Fruit fly (Drosophila melanogaster) whole organism, embryonic: ENCODE measurements around the gene Glys.
A peak's percentile ranks its signal among the peaks of the same experiment; 100 is the strongest.

Source experiments
- CG11695 ChIP-seq: fragments of 200-800 bp; sonication (Bioruptor generic); IDR thresholded peaks from 3 replicates; pipeline ENCODE4 v1.3.6; 2022; ENCODE audit warnings: missing biosample characterization, missing genetic modification characterization
- CG12155 ChIP-seq: fragments of 200-800 bp; sonication (Bioruptor generic); optimal IDR thresholded peaks from 3 replicates; lab custom pipeline; 2016; ENCODE audit warnings: missing biosample characterization, missing genetic modification characterization
- CG12391 ChIP-seq: fragments of 200-800 bp; sonication (Bioruptor generic); optimal IDR thresholded peaks from 3 replicates; lab custom pipeline; 2018; ENCODE audit warnings: missing biosample characterization, mild to moderate bottlenecking, missing genetic modification characterization, moderate library complexity
- CG12659 ChIP-seq: fragments of 200-800 bp; sonication (Bioruptor generic); optimal IDR thresholded peaks from 3 replicates; lab custom pipeline; 2017; ENCODE audit warnings: mild to moderate bottlenecking, missing biosample characterization, missing genetic modification reagents, missing genetic modification characterization
- CG13894 ChIP-seq: fragments of 200-800 bp; sonication (Bioruptor generic); optimal IDR thresholded peaks from 3 replicates; lab custom pipeline; 2018; ENCODE audit warnings: missing biosample characterization, mild to moderate bottlenecking, missing genetic modification characterization, moderate library complexity
- CG17359 ChIP-seq: fragments of 200-800 bp; sonication (Bioruptor generic); optimal IDR thresholded peaks from 3 replicates; lab custom pipeline; 2018; ENCODE audit warnings: missing biosample characterization, mild to moderate bottlenecking, missing genetic modification characterization, moderate library complexity
- CG17361 ChIP-seq: fragments of 200-800 bp; sonication (Bioruptor generic); IDR thresholded peaks from 3 replicates; pipeline ENCODE4 v1.3.6; 2022; ENCODE audit warnings: missing biosample characterization, missing genetic modification characterization
- CG42726 ChIP-seq: fragments of 200-800 bp; sonication (Bioruptor generic); IDR thresholded peaks from 2 replicates; pipeline ENCODE4 v1.3.6; 2022; ENCODE audit warnings: missing biosample characterization, missing genetic modification characterization; ENCODE audit not compliant: partially characterized antibody
- CG4707 ChIP-seq: fragments of 200-800 bp; sonication (Bioruptor generic); optimal IDR thresholded peaks from 2 replicates; lab custom pipeline; 2018; ENCODE audit warnings: missing biosample characterization, mild to moderate bottlenecking, missing genetic modification characterization, moderate library complexity
- CG4854 ChIP-seq: fragments of 200-800 bp; sonication (Bioruptor generic); optimal IDR thresholded peaks from 2 replicates; lab custom pipeline; 2016; ENCODE audit warnings: missing biosample characterization, missing genetic modification characterization, inconsistent platforms
- CG6272 ChIP-seq: fragments of 200-800 bp; sonication (Bioruptor generic); IDR thresholded peaks from 2 replicates; pipeline ENCODE4 v1.3.6; 2022; ENCODE audit warnings: missing biosample characterization, missing genetic modification characterization
- CG7987 ChIP-seq: fragments of 200-800 bp; sonication (Bioruptor generic); optimal IDR thresholded peaks from 2 replicates; lab custom pipeline; 2018; ENCODE audit warnings: missing biosample characterization, mild to moderate bottlenecking, missing genetic modification characterization, moderate library complexity
- CG8089 ChIP-seq: fragments of 200-800 bp; sonication (Bioruptor generic); optimal IDR thresholded peaks from 3 replicates; lab custom pipeline; 2016; ENCODE audit warnings: missing biosample characterization, missing genetic modification characterization
- CG8924 ChIP-seq: fragments of 200-800 bp; optimal IDR thresholded peaks from 3 replicates; lab custom pipeline; 2019; ENCODE audit warnings: missing biosample characterization, mild to moderate bottlenecking, missing genetic modification characterization, moderate library complexity
- D ChIP-seq, 2 experiments: fragments of 200-800 bp in 1 of 2; fragments of >200 bp in 1 of 2; sonication (Bioruptor generic) in 1 of 2; optimal IDR thresholded peaks; 2 replicates in 1 of 2; 3 replicates in 1 of 2; lab custom pipeline; 2017; ENCODE audit warnings: mild to moderate bottlenecking in 1 of 2, missing biosample characterization in 1 of 2, missing genetic modification characterization in 1 of 2, missing genetic modification reagents in 1 of 2
- D19A ChIP-seq: fragments of 200-800 bp; optimal IDR thresholded peaks from 3 replicates; lab custom pipeline; 2019; ENCODE audit warnings: missing biosample characterization, mild to moderate bottlenecking, missing genetic modification characterization, moderate library complexity
- Deaf1 ChIP-seq: fragments of 200-800 bp; optimal IDR thresholded peaks from 3 replicates; lab custom pipeline; 2019; ENCODE audit warnings: missing biosample characterization, mild to moderate bottlenecking, missing genetic modification characterization, moderate library complexity
- Dek ChIP-seq: fragments of 200-800 bp; sonication (Bioruptor generic); optimal IDR thresholded peaks from 3 replicates; lab custom pipeline; 2019; ENCODE audit warnings: missing biosample characterization, mild to moderate bottlenecking, missing genetic modification characterization, moderate library complexity
- Dp ChIP-seq: fragments of 200-800 bp; sonication (Bioruptor generic); optimal IDR thresholded peaks from 2 replicates; lab custom pipeline; 2018; ENCODE audit warnings: missing biosample characterization, mild to moderate bottlenecking, missing genetic modification characterization, moderate library complexity
- Fer1 ChIP-seq: fragments of 200-800 bp; sonication (Bioruptor generic); optimal IDR thresholded peaks from 2 replicates; lab custom pipeline; 2017; ENCODE audit warnings: missing biosample characterization, mild to moderate bottlenecking, missing genetic modification characterization
- HLH3B ChIP-seq: fragments of 200-800 bp; sonication (Bioruptor generic); IDR thresholded peaks from 2 replicates; pipeline ENCODE4 v1.3.6; 2022; ENCODE audit warnings: missing biosample characterization, missing genetic modification characterization
- Hr39 ChIP-seq: fragments of >200 bp; optimal IDR thresholded peaks from 2 replicates; lab custom pipeline; 2017
- Lhr ChIP-seq: fragments of 200-800 bp; sonication (Bioruptor generic); optimal IDR thresholded peaks from 3 replicates; lab custom pipeline; 2017; ENCODE audit warnings: mild to moderate bottlenecking, missing biosample characterization, missing genetic modification reagents, missing genetic modification characterization
- MESR4 ChIP-seq: fragments of 200-800 bp; sonication (Bioruptor generic); optimal IDR thresholded peaks from 2 replicates; lab custom pipeline; 2018; ENCODE audit warnings: missing biosample characterization, mild to moderate bottlenecking, missing genetic modification characterization, moderate library complexity
- Tbp ChIP-seq: fragments of >200 bp; optimal IDR thresholded peaks from 2 replicates; lab custom pipeline; 2018; ENCODE audit warnings: missing biosample characterization, missing genetic modification characterization
- ab ChIP-seq: fragments of 200-800 bp; sonication (Bioruptor generic); optimal IDR thresholded peaks from 2 replicates; lab custom pipeline; 2016; ENCODE audit warnings: missing biosample characterization, missing genetic modification characterization
- abd-A ChIP-seq: fragments of 200-800 bp; sonication (Bioruptor generic); optimal IDR thresholded peaks from 3 replicates; lab custom pipeline; 2019; ENCODE audit warnings: missing biosample characterization, mild to moderate bottlenecking, missing genetic modification characterization, moderate library complexity
- ash1 ChIP-seq: fragments of 200-800 bp; sonication (Bioruptor generic); optimal IDR thresholded peaks from 2 replicates; lab custom pipeline; 2018; ENCODE audit warnings: missing biosample characterization, mild to moderate bottlenecking, missing genetic modification characterization
- az2 ChIP-seq: fragments of 200-800 bp; sonication (Bioruptor generic); optimal IDR thresholded peaks from 3 replicates; lab custom pipeline; 2016; ENCODE audit warnings: missing biosample characterization, missing genetic modification characterization
- bigmax ChIP-seq: fragments of 200-800 bp; sonication (Bioruptor generic); optimal IDR thresholded peaks from 2 replicates; lab custom pipeline; 2018; ENCODE audit warnings: missing biosample characterization, mild to moderate bottlenecking, missing genetic modification characterization
- cad ChIP-seq: fragments of >200 bp; optimal IDR thresholded peaks from 2 replicates; lab custom pipeline; 2017; ENCODE audit warnings: missing biosample characterization, missing genetic modification characterization
- corto ChIP-seq: fragments of 200-800 bp; sonication (Bioruptor generic); optimal IDR thresholded peaks from 2 replicates; lab custom pipeline; 2016; ENCODE audit warnings: missing biosample characterization, mild to moderate bottlenecking, missing genetic modification characterization, moderate library complexity
- crc ChIP-seq: fragments of 200-800 bp; sonication (Bioruptor generic); optimal IDR thresholded peaks from 2 replicates; lab custom pipeline; 2016; ENCODE audit warnings: missing biosample characterization, missing genetic modification characterization
- crp ChIP-seq, 2 experiments: fragments of 200-800 bp; sonication (Bioruptor generic); optimal IDR thresholded peaks; 2 replicates in 1 of 2; 3 replicates in 1 of 2; lab custom pipeline; 2017; ENCODE audit warnings: missing biosample characterization in 2 of 2, missing genetic modification characterization in 2 of 2, mild to moderate bottlenecking in 1 of 2, moderate library complexity in 1 of 2
- exex ChIP-seq: fragments of 200-800 bp; sonication (Bioruptor generic); optimal IDR thresholded peaks from 4 replicates; lab custom pipeline; 2018; ENCODE audit warnings: missing biosample characterization, mild to moderate bottlenecking, missing genetic modification characterization, moderate library complexity
- fd3F ChIP-seq: fragments of 200-800 bp; sonication (Bioruptor generic); optimal IDR thresholded peaks from 2 replicates; lab custom pipeline; 2018; ENCODE audit warnings: missing biosample characterization, mild to moderate bottlenecking, missing genetic modification characterization, moderate library complexity
- gfzf ChIP-seq: fragments of 200-800 bp; sonication (Bioruptor generic); optimal IDR thresholded peaks from 2 replicates; lab custom pipeline; 2016; ENCODE audit warnings: missing biosample characterization, mild to moderate bottlenecking, missing genetic modification characterization, moderate library complexity
- gsb-n ChIP-seq: fragments of 200-800 bp; sonication (Bioruptor generic); optimal IDR thresholded peaks from 3 replicates; lab custom pipeline; 2018; ENCODE audit warnings: missing biosample characterization, mild to moderate bottlenecking, missing genetic modification characterization
- ham ChIP-seq: fragments of 200-800 bp; sonication (Bioruptor generic); IDR thresholded peaks from 2 replicates; pipeline ENCODE4 v1.3.6; 2022; ENCODE audit warnings: missing biosample characterization, missing genetic modification characterization
- lab ChIP-seq: fragments of 200-800 bp; sonication (Bioruptor generic); optimal IDR thresholded peaks from 3 replicates; lab custom pipeline; 2017; ENCODE audit warnings: missing biosample characterization, missing genetic modification characterization, mild to moderate bottlenecking, moderate library complexity, missing genetic modification reagents
- nau ChIP-seq: fragments of 200-800 bp; sonication (Bioruptor generic); optimal IDR thresholded peaks from 3 replicates; lab custom pipeline; 2017; ENCODE audit warnings: missing biosample characterization, mild to moderate bottlenecking, missing genetic modification characterization, missing genetic modification reagents
- ro ChIP-seq: fragments of 200-800 bp; sonication (Bioruptor generic); IDR thresholded peaks from 2 replicates; pipeline ENCODE4 v1.3.6; 2022; ENCODE audit warnings: missing biosample characterization, missing genetic modification characterization
- row ChIP-seq: fragments of 200-800 bp; sonication (Bioruptor generic); IDR thresholded peaks from 3 replicates; pipeline ENCODE4 v1.3.6; 2022; ENCODE audit warnings: missing biosample characterization, missing genetic modification characterization
- salm ChIP-seq: fragments of 200-800 bp; sonication (Bioruptor generic); optimal IDR thresholded peaks from 2 replicates; lab custom pipeline; 2018; ENCODE audit warnings: missing biosample characterization, mild to moderate bottlenecking, missing genetic modification characterization
- trem ChIP-seq: fragments of 200-800 bp; optimal IDR thresholded peaks from 3 replicates; lab custom pipeline; 2019; ENCODE audit warnings: missing biosample characterization, mild to moderate bottlenecking, missing genetic modification characterization, moderate library complexity
- twi ChIP-seq: fragments of 200-800 bp; optimal IDR thresholded peaks from 2 replicates; lab custom pipeline; 2019; ENCODE audit warnings: missing biosample characterization, mild to moderate bottlenecking, missing genetic modification characterization, moderate library complexity
- tx ChIP-seq: fragments of 200-800 bp; sonication (Bioruptor generic); optimal IDR thresholded peaks from 2 replicates; lab custom pipeline; 2016; ENCODE audit warnings: missing biosample characterization, missing genetic modification characterization
- unpg ChIP-seq: fragments of 200-800 bp; sonication (Bioruptor generic); optimal IDR thresholded peaks from 3 replicates; lab custom pipeline; 2018; ENCODE audit warnings: missing biosample characterization, mild to moderate bottlenecking, missing genetic modification characterization, moderate library complexity
- zen2 ChIP-seq: fragments of 200-800 bp; sonication (Bioruptor generic); IDR thresholded peaks from 3 replicates; pipeline ENCODE4 v1.3.6; 2022; ENCODE audit warnings: missing biosample characterization, missing genetic modification characterization; ENCODE audit not compliant: partially characterized antibody
- zf30C ChIP-seq: fragments of 200-800 bp; sonication (Bioruptor generic); optimal IDR thresholded peaks from 3 replicates; lab custom pipeline; 2018; ENCODE audit warnings: missing biosample characterization, mild to moderate bottlenecking, missing genetic modification characterization

Gene Glys

DNA sequence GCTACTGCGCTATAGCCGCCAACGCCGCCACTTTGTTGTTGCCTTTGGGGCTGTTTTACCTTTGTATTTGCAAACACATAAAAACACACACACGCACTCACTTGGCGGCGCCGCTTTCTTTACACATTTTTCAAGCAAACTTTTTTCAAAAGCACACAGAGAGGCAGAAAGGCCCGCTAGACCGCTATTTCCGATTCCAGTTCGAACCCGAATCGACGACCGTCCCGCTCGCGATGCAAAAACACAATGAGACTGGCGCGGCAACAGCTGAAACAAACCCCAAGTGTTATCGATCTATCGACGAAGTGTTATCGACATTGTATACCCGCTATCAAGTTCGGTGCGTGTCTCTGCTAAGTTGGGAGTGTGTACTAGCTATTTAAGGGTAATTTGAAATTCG, 15.7 kb downstream of the Glys start, which contains the start of gene CG42788 (continued):
- TF ChIP-seq ham, result no peak
- no peak for TF ChIP-seq CG42726 (GFP tag; lab: Robert Waterston, UW)
- TF ChIP-seq MESR4 (GFP tag; lab: Kevin White, UChicago), result peak; percentile 79
- TF ChIP-seq CG4707, result peak; percentile 61
- TF ChIP-seq zf30C (GFP tag; lab: Kevin White, UChicago), result peak; percentile 16
- TF ChIP-seq CG6272 (GFP tag; lab: Robert Waterston, UW), result peak; percentile 65
- TF ChIP-seq gfzf (GFP tag; lab: Kevin White, UChicago), result peak; percentile 62
- TF ChIP-seq lab (GFP tag; lab: Kevin White, UChicago), result peak; percentile 67
- TF ChIP-seq az2, result peak; percentile 46
- peak; percentile 12 for TF ChIP-seq fd3F (GFP tag; lab: Kevin White, UChicago)
- no peak for TF ChIP-seq cad
- peak; percentile 56 for TF ChIP-seq Dek (tag; lab: Kevin White, UChicago)
- peak; percentile 73 for TF ChIP-seq Deaf1 (tag; lab: Kevin White, UChicago)
- peak; percentile 54 for TF ChIP-seq CG12155 (GFP tag; lab: Kevin White, UChicago)
- TF ChIP-seq crp (GFP tag; optimal IDR thresholded peaks at IDR 0.05; lab: Kevin White, UChicago), result peak; percentile 57 to 94
- TF ChIP-seq row (GFP tag; lab: Robert Waterston, UW), result no peak
- TF ChIP-seq Fer1 (GFP tag; lab: Kevin White, UChicago), result peak; percentile 64
- TF ChIP-seq trem, result peak; percentile 66
- peak; percentile 83 for TF ChIP-seq Dp (GFP tag; lab: Kevin White, UChicago)
- no peak for TF ChIP-seq ro (GFP tag; lab: Robert Waterston, UW)
- no peak for TF ChIP-seq exex (tag; lab: Kevin White, UChicago)
- TF ChIP-seq CG17361 (GFP tag; lab: Robert Waterston, UW), result no peak
- no peak for TF ChIP-seq zen2 (GFP tag; lab: Robert Waterston, UW)
- TF ChIP-seq ash1, result peak; percentile 24
- TF ChIP-seq unpg (GFP tag; lab: Kevin White, UChicago), result peak; percentile 57
- TF ChIP-seq D19A (tag; lab: Kevin White, UChicago), result no peak
- peak; percentile 55 for TF ChIP-seq tx (GFP tag; lab: Kevin White, UChicago)
- peak; percentile 29 for TF ChIP-seq CG17359
- peak; percentile 13 for TF ChIP-seq ab (GFP tag; lab: Kevin White, UChicago)
- peak; percentile 94 for TF ChIP-seq Lhr (GFP tag; lab: Kevin White, UChicago)
- peak; percentile 44 for TF ChIP-seq salm (tag; lab: Kevin White, UChicago)
- TF ChIP-seq CG12391 (tag; lab: Kevin White, UChicago), result peak; percentile 71
- TF ChIP-seq CG4854, result peak; percentile 5
- TF ChIP-seq twi (tag; lab: Kevin White, UChicago), result peak; percentile 39
- peak; percentile 91 for TF ChIP-seq abd-A
- TF ChIP-seq CG11695 (GFP tag; lab: Robert Waterston, UW), result no peak
- peak; percentile 64 for TF ChIP-seq CG8089 (GFP tag; lab: Kevin White, UChicago)
- TF ChIP-seq crc, result peak; percentile 47
- peak; percentile 86 for TF ChIP-seq CG13894
- peak; percentile 71 for TF ChIP-seq Tbp
- peak; percentile 70 for TF ChIP-seq CG8924
- TF ChIP-seq gsb-n (tag; lab: Kevin White, UChicago), result peak; percentile 65
- peak; percentile 95 for TF ChIP-seq CG12659 (GFP tag; lab: Kevin White, UChicago)
- peak; percentile 32 for TF ChIP-seq nau (GFP tag; lab: Kevin White, UChicago)
- no peak for TF ChIP-seq D (optimal IDR thresholded peaks at IDR 0.05; lab: Kevin White, UChicago)
- peak; percentile 10 for TF ChIP-seq D (GFP tag; optimal IDR thresholded peaks at IDR 0.05; lab: Kevin White, UChicago)
- no peak for TF ChIP-seq Hr39 (lab: Kevin White, UChicago)
- peak; percentile 55 for TF ChIP-seq bigmax
- TF ChIP-seq HLH3B (GFP tag; lab: Robert Waterston, UW), result no peak
- TF ChIP-seq CG7987 (GFP tag; lab: Kevin White, UChicago), result peak; percentile 80
- no peak for TF ChIP-seq corto
